Fruit fly (Drosophila melanogaster): ENCODE results near the gene Hel89B.

Gene Hel89B

DNA sequence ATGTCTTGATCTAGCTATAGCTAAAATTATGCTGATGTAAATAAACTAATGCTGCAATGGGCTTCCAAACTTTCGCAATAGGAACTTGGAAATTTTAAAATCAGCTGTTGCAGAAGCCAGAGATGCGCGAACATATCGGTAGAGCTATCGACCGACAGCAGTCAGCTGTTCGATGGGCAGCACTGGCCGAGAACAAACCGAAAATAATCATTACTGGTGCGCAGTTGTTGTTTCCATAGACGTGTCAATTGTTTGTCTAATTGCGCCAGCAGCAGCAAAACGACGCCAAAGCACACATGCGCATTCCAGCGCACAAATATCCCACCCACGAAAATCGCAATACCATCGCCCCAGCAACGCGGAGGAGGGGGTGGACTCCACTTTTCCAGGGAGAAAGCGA lies 38.1 kb upstream of the Hel89B start, which contains the start of gene Sap47 (continued):
- TF ChIP-seq croc (GFP tag; conservative IDR thresholded peaks at IDR 0.05), result no peak
- peak; percentile 20 for TF ChIP-seq trem (tag; optimal IDR thresholded peaks at IDR 0.05)
- no peak for TF ChIP-seq CG7372 (GFP tag; IDR thresholded peaks at IDR 0.05)
- TF ChIP-seq CG7963 (GFP tag; IDR thresholded peaks at IDR 0.05; ENCODE audit: partially characterized antibody), result peak; percentile 68; the same call in 2 of the 3 replicates
- TF ChIP-seq nerfin-1 (tag; optimal IDR thresholded peaks at IDR 0.05), result peak; percentile 87
- peak; percentile 52; the same call in 1 of the 2 replicates for TF ChIP-seq Rfx (GFP tag; IDR thresholded peaks at IDR 0.05)
- peak; percentile 80 for TF ChIP-seq Sry-δ (GFP tag; optimal IDR thresholded peaks at IDR 0.05)
- TF ChIP-seq CG6272 (GFP tag; IDR thresholded peaks at IDR 0.05), result no peak
- peak; percentile 68 for TF ChIP-seq Sry-β (GFP tag; optimal IDR thresholded peaks at IDR 0.05)
- no peak for TF ChIP-seq pita (GFP tag; optimal IDR thresholded peaks at IDR 0.05)
- TF ChIP-seq CG2712 (tag; optimal IDR thresholded peaks at IDR 0.05), result no peak
- no peak for TF ChIP-seq Optix (GFP tag; IDR thresholded peaks at IDR 0.05)
- TF ChIP-seq CG15514 (GFP tag; optimal IDR thresholded peaks at IDR 0.05), result peak; percentile 48
- no peak for TF ChIP-seq CG11696 (GFP tag; IDR thresholded peaks at IDR 0.05)
- peak; percentile 10 for TF ChIP-seq scrt (GFP tag; optimal IDR thresholded peaks at IDR 0.05)
- TF ChIP-seq Lim3 (GFP tag; IDR thresholded peaks at IDR 0.05), result no peak
- TF ChIP-seq Rx (GFP tag; IDR thresholded peaks at IDR 0.05), result no peak
- peak; percentile 76 for TF ChIP-seq CG16813 (GFP tag; IDR thresholded peaks at IDR 0.05; ENCODE audit: partially characterized antibody)
- no peak for TF ChIP-seq MTF-1 (GFP tag; optimal IDR thresholded peaks at IDR 0.05; ENCODE audit: borderline replicate concordance)
- peak in 1 of 2 experiments; percentile 19 for TF ChIP-seq Trl (optimal IDR thresholded peaks at IDR 0.05)
- no peak for TF ChIP-seq Trl (GFP tag; optimal IDR thresholded peaks at IDR 0.05)
- TF ChIP-seq CG30431 (GFP tag; optimal IDR thresholded peaks at IDR 0.05), result no peak
- no peak for TF ChIP-seq CG9215 (GFP tag; IDR thresholded peaks at IDR 0.05)
- TF ChIP-seq CG17359 (tag; optimal IDR thresholded peaks at IDR 0.05), result no peak
- no peak for TF ChIP-seq bsh (GFP tag; optimal IDR thresholded peaks at IDR 0.05)
- TF ChIP-seq CG8388 (GFP tag; optimal IDR thresholded peaks at IDR 0.05), result no peak
- TF ChIP-seq gcm2 (GFP tag; optimal IDR thresholded peaks at IDR 0.05), result no peak
- TF ChIP-seq Lhr (GFP tag; optimal IDR thresholded peaks at IDR 0.05), result no peak
- no peak for TF ChIP-seq CG12155 (GFP tag; optimal IDR thresholded peaks at IDR 0.05)
- TF ChIP-seq CG4282 (GFP tag; optimal IDR thresholded peaks at IDR 0.05), result no peak
- TF ChIP-seq CG3726 (GFP tag; IDR thresholded peaks at IDR 0.05), result no peak
- TF ChIP-seq CG17568 (GFP tag; optimal IDR thresholded peaks at IDR 0.05), result no peak
- TF ChIP-seq sr (GFP tag; IDR thresholded peaks at IDR 0.05), result 0 out of 3 replicates have a peak, but pooled peaks have one; percentile 8
- TF ChIP-seq grn (GFP tag; optimal IDR thresholded peaks at IDR 0.05), result no peak
- peak; percentile 41 for TF ChIP-seq B-H2 (GFP tag; optimal IDR thresholded peaks at IDR 0.05)
- TF ChIP-seq Nf-YA (GFP tag; IDR thresholded peaks at IDR 0.05), result no peak
- TF ChIP-seq Mrtf (GFP tag; IDR thresholded peaks at IDR 0.05), result no peak
- peak; percentile 41 for TF ChIP-seq mirr (GFP tag; optimal IDR thresholded peaks at IDR 0.05)
- no peak for TF ChIP-seq zf30C (GFP tag; optimal IDR thresholded peaks at IDR 0.05)
- TF ChIP-seq CG11695 (GFP tag; IDR thresholded peaks at IDR 0.05), result peak; percentile 32; the same call in 1 of the 3 replicates
- no peak for TF ChIP-seq CG10209 (GFP tag; optimal IDR thresholded peaks at IDR 0.05)
- peak; percentile 56 for TF ChIP-seq slbo (GFP tag; IDR thresholded peaks at IDR 0.05)
- TF ChIP-seq CG14014 (GFP tag; IDR thresholded peaks at IDR 0.05), result peak; percentile 22; the same call in 1 of the 2 replicates
- peak; percentile 49 for TF ChIP-seq CG12659 (GFP tag; optimal IDR thresholded peaks at IDR 0.05)
- TF ChIP-seq CG18764 (GFP tag; optimal IDR thresholded peaks at IDR 0.05), result no peak
- no peak for TF ChIP-seq CG7987 (GFP tag; optimal IDR thresholded peaks at IDR 0.05)
- TF ChIP-seq inv (GFP tag; IDR thresholded peaks at IDR 0.05; ENCODE audit: partially characterized antibody), result peak; percentile 65
- no peak for TF ChIP-seq CG6254 (GFP tag; optimal IDR thresholded peaks at IDR 0.05)
- TF ChIP-seq slou (GFP tag; optimal IDR thresholded peaks at IDR 0.05), result no peak
- no peak for TF ChIP-seq CG1792 (GFP tag; optimal IDR thresholded peaks at IDR 0.05)
- TF ChIP-seq Sin3A (optimal IDR thresholded peaks at IDR 0.05), result peak; percentile 38
- TF ChIP-seq HmgD (GFP tag; optimal IDR thresholded peaks at IDR 0.05), result peak; percentile 13
